Worm (Caenorhabditis elegans) whole organism, mixed stage, embryonic: Measurements from ENCODE around the gene srx-46.

Experiments used
- elt-3 ChIP-seq: fragments of 150-350 bp; optimal IDR thresholded peaks from 2 replicates; lab custom pipeline; 2014; ENCODE audit warnings: missing biosample characterization, missing genetic modification characterization
- mab-5 ChIP-seq: fragments of 150-350 bp; optimal IDR thresholded peaks from 2 replicates; lab custom pipeline; 2014; ENCODE audit warnings: missing biosample characterization, missing genetic modification characterization
- nhr-28 ChIP-seq: fragments of 150-350 bp; optimal IDR thresholded peaks from 2 replicates; lab custom pipeline; 2014; ENCODE audit warnings: missing biosample characterization, missing genetic modification characterization
- sptf-1 ChIP-seq: sonication (generic microtip); optimal IDR thresholded peaks from 2 replicates; lab custom pipeline; 2017; ENCODE audit warnings: mild to moderate bottlenecking, missing genetic modification characterization, moderate library complexity, missing compliant biosample characterization

DNA sequence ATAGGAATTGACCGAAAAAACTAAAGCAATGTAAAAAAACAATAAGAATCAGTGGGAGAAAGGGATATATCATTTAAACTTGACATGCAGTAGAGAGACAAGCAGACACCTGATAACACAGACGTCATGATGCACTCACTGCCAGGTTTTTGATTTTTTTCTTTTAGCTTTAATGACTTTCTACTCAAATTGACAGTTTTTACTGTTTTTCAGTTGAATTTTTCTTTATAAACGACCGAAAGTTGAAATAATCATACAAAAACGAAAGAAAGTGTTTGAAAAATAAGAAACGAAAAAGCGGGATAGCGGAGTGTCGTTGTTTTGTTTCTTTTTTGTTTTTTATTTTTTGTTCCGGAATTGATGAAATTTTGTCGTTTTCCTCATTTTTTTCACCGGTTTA is 18.8 kb upstream of the srx-46 start, which contains the start of gene ucp-4:
- no peak for TF ChIP-seq nhr-28 (tag; lab: Kevin White, UChicago)
- TF ChIP-seq sptf-1 = no peak
- no peak for TF ChIP-seq mab-5
- TF ChIP-seq elt-3 (tag; lab: Kevin White, UChicago) = no peak
